Worm (Caenorhabditis elegans): Measurements from ENCODE around the gene T20G5.13.

The T20G5.13 gene

ce11 chrIII:10202894-10203871 is 2.0 kb upstream of the T20G5.13 start, which contains the start of gene chc-1 (continued):
- TF ChIP-seq lsy-2 (tag; optimal IDR thresholded peaks at IDR 0.05) (peak in 1 of 2 experiments; percentile 45), gei-8 (GFP tag; optimal IDR thresholded peaks at IDR 0.05) (no peak), dmd-6 (GFP tag; IDR thresholded peaks at IDR 0.05) (peak; percentile 33; the same call in 1 of the 2 replicates), D1046.2 (GFP tag; IDR thresholded peaks at IDR 0.05) (no peak), Y75B8A.6 (GFP tag; IDR thresholded peaks at IDR 0.05) (no peak), nhr-76 (tag; optimal IDR thresholded peaks at IDR 0.05) (no peak)

ce11 chrIII:10202391-10202790 is 1.3 kb upstream of the T20G5.13 start:
- TF ChIP-seq php-3 (GFP tag; IDR thresholded peaks at IDR 0.05) (no peak), ZK546.5 (tag; optimal IDR thresholded peaks at IDR 0.05) (no peak), pha-4 (GFP tag; IDR thresholded peaks at IDR 0.05) (no peak), pha-4 (tag; optimal IDR thresholded peaks at IDR 0.05) (no peak), duxl-1 (tag; optimal IDR thresholded peaks at IDR 0.05; ENCODE audit: poor library complexity) (no peak), F10B5.3 (tag; optimal IDR thresholded peaks at IDR 0.05) (no peak), Y5F2A.4 (GFP tag; optimal IDR thresholded peaks at IDR 0.05) (no peak), ces-1 (GFP tag; optimal IDR thresholded peaks at IDR 0.05) (no peak), lin-15B (tag; optimal IDR thresholded peaks at IDR 0.05) (no peak), ceh-28 (tag; optimal IDR thresholded peaks at IDR 0.05) (no peak), lim-7 (GFP tag; IDR thresholded peaks at IDR 0.05) (no peak), egl-43 (GFP tag; IDR thresholded peaks at IDR 0.05) (no peak), nhr-42 (GFP tag; IDR thresholded peaks at IDR 0.05) (no peak), saeg-2 (GFP tag; IDR thresholded peaks at IDR 0.05) (no peak), unc-39 (tag; optimal IDR thresholded peaks at IDR 0.05) (no peak), sdz-12 (GFP tag; optimal IDR thresholded peaks at IDR 0.05) (no peak), nhr-237 (tag; optimal IDR thresholded peaks at IDR 0.05) (no peak), zip-2 (tag; optimal IDR thresholded peaks at IDR 0.05) (no peak), cey-2 (tag; optimal IDR thresholded peaks at IDR 0.05; ENCODE audit: borderline replicate concordance, insufficient read depth) (no peak), unc-130 (GFP tag; optimal IDR thresholded peaks at IDR 0.05) (no peak), nhr-28 (tag; optimal IDR thresholded peaks at IDR 0.05) (no peak)

- TF ChIP-seq nhr-10 (tag; optimal IDR thresholded peaks at IDR 0.05), result no peak
- TF ChIP-seq daf-19 (GFP tag; conservative IDR thresholded peaks at IDR 0.05), result no peak
- TF ChIP-seq lin-13 (GFP tag; optimal IDR thresholded peaks at IDR 0.05), result no peak
- TF ChIP-seq nhr-102 (tag; optimal IDR thresholded peaks at IDR 0.05), result no peak
- no peak for TF ChIP-seq snpc-1.2 (GFP tag; IDR thresholded peaks at IDR 0.05)
- no peak for TF ChIP-seq lin-29 (GFP tag; IDR thresholded peaks at IDR 0.05)
- TF ChIP-seq madf-9 (GFP tag; conservative IDR thresholded peaks at IDR 0.05), result no peak
- no peak for TF ChIP-seq gei-8 (GFP tag; optimal IDR thresholded peaks at IDR 0.05)
- no peak for TF ChIP-seq Y105C5A.15 (GFP tag; IDR thresholded peaks at IDR 0.05)
- no peak for TF ChIP-seq lin-38 (GFP tag; IDR thresholded peaks at IDR 0.05)
- no peak for TF ChIP-seq dve-1 (tag; optimal IDR thresholded peaks at IDR 0.05; ENCODE audit: insufficient read depth)
Measured at ce11 chrIII:10199052-10199451, 2.1 kb downstream of the T20G5.13 start, which contains the start of gene T20G5.8. TSS of gene T20G5.8 (plus strand) at chrIII:10199352.

Data from whole organism, L4 larva.